Worm (Caenorhabditis elegans) whole organism, L4 larva: ENCODE data around the gene oac-20.

Experiments used
- F10B5.3 ChIP-seq: sonication (generic microtip); optimal IDR thresholded peaks from 2 replicates; lab custom pipeline; 2016; ENCODE audit warnings: mild to moderate bottlenecking, missing genetic modification characterization, missing compliant biosample characterization
- F49E8.2 ChIP-seq: sonication (generic microtip); optimal IDR thresholded peaks from 2 replicates; lab custom pipeline; 2016; ENCODE audit warnings: missing compliant biosample characterization, mild to moderate bottlenecking, missing genetic modification characterization, borderline replicate concordance
- dmd-6 ChIP-seq: fragments of 200-800 bp; sonication (Bioruptor generic); IDR thresholded peaks from 2 replicates; pipeline ENCODE4 v1.3.6; 2022; ENCODE audit warnings: missing genetic modification reagents, missing genetic modification characterization, missing compliant biosample characterization
- dmd-9 ChIP-seq: fragments of 200-800 bp; sonication (Bioruptor generic); IDR thresholded peaks from 2 replicates; pipeline ENCODE4 v1.3.6; 2022; ENCODE audit warnings: missing genetic modification reagents, missing genetic modification characterization, missing compliant biosample characterization
- fkh-10 ChIP-seq: fragments of 150-350 bp; optimal IDR thresholded peaks from 2 replicates; lab custom pipeline; 2014; ENCODE audit warnings: missing biosample characterization, missing genetic modification reagents, missing genetic modification characterization
- lin-13 ChIP-seq: fragments of 150-350 bp; optimal IDR thresholded peaks from 2 replicates; lab custom pipeline; 2014; ENCODE audit warnings: missing biosample characterization, missing genetic modification reagents, missing genetic modification characterization
- lsy-2 ChIP-seq, 2 experiments: fragments of 150-350 bp in 1 of 2; sonication (generic microtip) in 1 of 2; optimal IDR thresholded peaks; 2 replicates each; lab custom pipeline; 2014 to 2017; ENCODE audit warnings: missing biosample characterization in 2 of 2, missing genetic modification characterization in 2 of 2
- mep-1 ChIP-seq: fragments of 150-350 bp; sonication (generic microtip); optimal IDR thresholded peaks from 3 replicates; lab custom pipeline; 2014; ENCODE audit warnings: missing biosample characterization, missing genetic modification characterization
- nhr-10 ChIP-seq: fragments of 150-350 bp; optimal IDR thresholded peaks from 2 replicates; lab custom pipeline; 2014; ENCODE audit warnings: missing biosample characterization, missing genetic modification characterization
- nhr-6 ChIP-seq: fragments of 150-350 bp; optimal IDR thresholded peaks from 2 replicates; lab custom pipeline; 2014; ENCODE audit warnings: missing biosample characterization, missing genetic modification characterization
- nhr-77 ChIP-seq: fragments of 150-350 bp; optimal IDR thresholded peaks from 2 replicates; lab custom pipeline; 2014; ENCODE audit warnings: missing biosample characterization, missing genetic modification characterization
- snpc-4 ChIP-seq: fragments of 150-350 bp; optimal IDR thresholded peaks from 2 replicates; lab custom pipeline; 2014; ENCODE audit warnings: missing biosample characterization, missing genetic modification characterization
- ztf-7 ChIP-seq: fragments of 150-350 bp; optimal IDR thresholded peaks from 2 replicates; lab custom pipeline; 2014; ENCODE audit warnings: missing biosample characterization, missing genetic modification characterization

ce11 chrV:16024300-16024699 is 45.8 kb downstream of the oac-20 start, which contains the start of gene T10C6.6:
- no peak for TF ChIP-seq nhr-77
- no peak for TF ChIP-seq mep-1 (tag; lab: Kevin White, UChicago)
- TF ChIP-seq lin-13 (GFP tag; lab: Kevin White, UChicago) = no peak
- no peak for TF ChIP-seq lsy-2 (tag; optimal IDR thresholded peaks at IDR 0.05; lab: Kevin White, UChicago)
- no peak for TF ChIP-seq snpc-4 (tag; lab: Kevin White, UChicago)
- no peak for TF ChIP-seq nhr-6 (tag; lab: Kevin White, UChicago)
- no peak for TF ChIP-seq ztf-7 (tag; lab: Kevin White, UChicago)
- TF ChIP-seq F49E8.2 (tag; lab: Kevin White, UChicago) = peak; percentile 36
- TF ChIP-seq dmd-9 (GFP tag; lab: Robert Waterston, UW) = no peak
- no peak for TF ChIP-seq dmd-6 (GFP tag; lab: Robert Waterston, UW)
- TF ChIP-seq nhr-10 (tag; lab: Kevin White, UChicago) = no peak
- no peak for TF ChIP-seq fkh-10 (GFP tag; lab: Kevin White, UChicago)
- TF ChIP-seq F10B5.3 (tag; lab: Kevin White, UChicago) = no peak
